Fruit fly (Drosophila melanogaster) whole organism, prepupa: ENCODE measurements around the gene CG17717.

ENCODE experiments used
- CG1621 ChIP-seq: fragments of 200-800 bp; sonication (Bioruptor generic); optimal IDR thresholded peaks from 3 replicates; lab custom pipeline; 2018; ENCODE audit warnings: missing biosample characterization, mild to moderate bottlenecking, missing genetic modification characterization
- CG8632 ChIP-seq: fragments of 200-800 bp; sonication (Bioruptor generic); optimal IDR thresholded peaks from 3 replicates; lab custom pipeline; 2016; ENCODE audit warnings: missing biosample characterization, missing genetic modification characterization
- Ets96B ChIP-seq: fragments of 200-800 bp; optimal IDR thresholded peaks from 2 replicates; lab custom pipeline; 2019; ENCODE audit warnings: missing biosample characterization, mild to moderate bottlenecking, missing genetic modification characterization, moderate library complexity
- Sox102F ChIP-seq: fragments of 200-800 bp; sonication (Bioruptor generic); optimal IDR thresholded peaks from 2 replicates; lab custom pipeline; 2016; ENCODE audit warnings: missing biosample characterization, mild to moderate bottlenecking, missing genetic modification characterization
- cyc ChIP-seq: fragments of 200-800 bp; sonication (Bioruptor generic); optimal IDR thresholded peaks from 3 replicates; lab custom pipeline; 2016; ENCODE audit warnings: missing biosample characterization, missing genetic modification characterization
- fkh ChIP-seq: fragments of 200-800 bp; sonication (Bioruptor generic); optimal IDR thresholded peaks from 3 replicates; lab custom pipeline; 2017; ENCODE audit warnings: missing biosample characterization, mild to moderate bottlenecking, missing genetic modification characterization, moderate library complexity
- pdm3 ChIP-seq: fragments of 200-800 bp; sonication (Bioruptor generic); optimal IDR thresholded peaks from 3 replicates; lab custom pipeline; 2016; ENCODE audit warnings: missing biosample characterization, missing genetic modification characterization
- salr ChIP-seq, 2 experiments: fragments of 200-800 bp; sonication (Bioruptor generic); optimal IDR thresholded peaks; 3 replicates each; lab custom pipeline; 2016 to 2018; ENCODE audit warnings: missing biosample characterization in 2 of 2, missing genetic modification characterization in 2 of 2, mild to moderate bottlenecking in 1 of 2
- ss ChIP-seq, 2 experiments: fragments of 200-800 bp; sonication (Bioruptor generic); optimal IDR thresholded peaks; 2 replicates in 1 of 2; 3 replicates in 1 of 2; lab custom pipeline; 2017 to 2018; ENCODE audit warnings: mild to moderate bottlenecking in 2 of 2, missing biosample characterization in 2 of 2, missing genetic modification characterization in 2 of 2, moderate library complexity in 1 of 2

dm6 chrX:6592093-6592492 lies 3.0 kb downstream of the CG17717 start:
- peak; percentile 18 to 60 for TF ChIP-seq ss (GFP tag; optimal IDR thresholded peaks at IDR 0.05; lab: Kevin White, UChicago)
- TF ChIP-seq CG8632 (GFP tag; lab: Kevin White, UChicago), result no peak
- TF ChIP-seq salr (GFP tag; optimal IDR thresholded peaks at IDR 0.05; lab: Kevin White, UChicago), result peak in 1 of 2 experiments; percentile 4
- no peak for TF ChIP-seq Ets96B (tag; lab: Kevin White, UChicago)
- no peak for TF ChIP-seq Sox102F
- peak; percentile 83 for TF ChIP-seq fkh (GFP tag; lab: Kevin White, UChicago)
- no peak for TF ChIP-seq pdm3 (GFP tag; lab: Kevin White, UChicago)
- no peak for TF ChIP-seq cyc (GFP tag; lab: Kevin White, UChicago)
- TF ChIP-seq CG1621 (tag; lab: Kevin White, UChicago), result no peak
